Worm (Caenorhabditis elegans) whole organism, early embryonic: ENCODE data around the gene F59F5.7.

Experiments used
- B0310.2 ChIP-seq: sonication (generic microtip); optimal IDR thresholded peaks from 2 replicates; lab custom pipeline; 2016; ENCODE audit warnings: mild to moderate bottlenecking, missing genetic modification characterization, missing compliant biosample characterization
- ama-1 ChIP-seq: fragments of 150-350 bp; optimal IDR thresholded peaks from 2 replicates; lab custom pipeline; 2014
- ceh-13 ChIP-seq: fragments of 200-800 bp; sonication (Bioruptor generic); optimal IDR thresholded peaks from 2 replicates; lab custom pipeline; 2018; ENCODE audit warnings: mild to moderate bottlenecking, missing genetic modification characterization, missing compliant biosample characterization
- hnd-1 ChIP-seq: sonication (generic microtip); optimal IDR thresholded peaks from 2 replicates; lab custom pipeline; 2016; ENCODE audit warnings: missing genetic modification characterization, missing compliant biosample characterization
- scrt-1 ChIP-seq: fragments of 200-800 bp; sonication (Bioruptor generic); IDR thresholded peaks from 2 replicates; pipeline ENCODE4 v1.3.6; 2022; ENCODE audit warnings: missing genetic modification characterization, missing compliant biosample characterization
- tbx-37 ChIP-seq: fragments of 200-800 bp; sonication (Bioruptor generic); conservative IDR thresholded peaks from 2 replicates; pipeline ENCODE4 v1.3.6; 2022; ENCODE audit warnings: missing genetic modification reagents, missing genetic modification characterization, missing compliant biosample characterization

DNA sequence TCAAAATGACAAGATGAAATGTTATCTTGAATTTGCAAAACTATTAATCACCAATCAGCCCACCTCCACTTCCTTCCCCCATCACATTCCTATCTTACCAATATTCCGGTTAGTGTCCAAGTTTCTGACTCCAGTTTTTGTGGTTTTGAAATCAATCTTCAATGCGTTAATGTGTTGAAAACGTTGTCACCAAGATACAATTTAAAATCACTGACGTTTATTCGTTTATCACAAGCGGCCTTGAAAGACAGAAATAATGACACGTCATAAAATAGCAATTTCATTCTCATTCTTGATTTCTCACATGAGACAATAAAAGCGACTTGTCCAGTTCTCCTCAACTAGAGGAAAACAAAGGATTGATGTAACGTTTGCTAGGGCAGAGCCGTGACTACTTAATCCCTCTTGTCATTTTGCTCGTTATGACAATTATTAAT lies 40.4 kb downstream of the F59F5.7 start:
- TF ChIP-seq scrt-1 (GFP tag; lab: Robert Waterston, UW) (no peak), ceh-13 (GFP tag; lab: Kevin White, UChicago) (no peak), ama-1 (lab: Kevin White, UChicago) (no peak), B0310.2 (tag; lab: Kevin White, UChicago) (no peak), hnd-1 (tag; lab: Kevin White, UChicago) (no peak), tbx-37 (GFP tag; lab: Robert Waterston, UW) (no peak)
